Worm (Caenorhabditis elegans) whole organism, L3 larva: ENCODE measurements around the gene nlp-58.

Experiments used
- ZK546.5 ChIP-seq: sonication (generic microtip); optimal IDR thresholded peaks from 2 replicates; lab custom pipeline; 2017; ENCODE audit warnings: missing biosample characterization, missing genetic modification characterization
- ceh-82 ChIP-seq: fragments of 150-350 bp; optimal IDR thresholded peaks from 2 replicates; lab custom pipeline; 2014; ENCODE audit warnings: missing biosample characterization, missing genetic modification characterization
- egl-27 ChIP-seq: sonication (generic microtip); optimal IDR thresholded peaks from 4 replicates; lab custom pipeline; 2017; ENCODE audit warnings: missing biosample characterization, missing genetic modification reagents, missing genetic modification characterization
- mdl-1 ChIP-seq: fragments of 150-350 bp; optimal IDR thresholded peaks from 2 replicates; lab custom pipeline; 2014; ENCODE audit warnings: missing biosample characterization, missing genetic modification characterization
- nhr-12 ChIP-seq: fragments of 150-350 bp; optimal IDR thresholded peaks from 2 replicates; lab custom pipeline; 2014; ENCODE audit warnings: missing biosample characterization, missing genetic modification characterization
- nhr-237 ChIP-seq: fragments of 150-350 bp; optimal IDR thresholded peaks from 2 replicates; lab custom pipeline; 2014; ENCODE audit warnings: missing biosample characterization, missing genetic modification characterization
- pha-4 ChIP-seq: fragments of 150-350 bp; optimal IDR thresholded peaks from 2 replicates; lab custom pipeline; 2014; ENCODE audit warnings: missing biosample characterization, missing genetic modification reagents, missing genetic modification characterization
- skn-1 ChIP-seq: fragments of 150-350 bp; optimal IDR thresholded peaks from 2 replicates; lab custom pipeline; 2014; ENCODE audit warnings: missing biosample characterization, missing genetic modification characterization
- zag-1 ChIP-seq: fragments of 150-350 bp; optimal IDR thresholded peaks from 2 replicates; lab custom pipeline; 2014; ENCODE audit warnings: missing biosample characterization, missing genetic modification characterization
- ztf-11 ChIP-seq: fragments of 150-350 bp; optimal IDR thresholded peaks from 2 replicates; lab custom pipeline; 2014; ENCODE audit warnings: missing biosample characterization, missing genetic modification characterization

DNA sequence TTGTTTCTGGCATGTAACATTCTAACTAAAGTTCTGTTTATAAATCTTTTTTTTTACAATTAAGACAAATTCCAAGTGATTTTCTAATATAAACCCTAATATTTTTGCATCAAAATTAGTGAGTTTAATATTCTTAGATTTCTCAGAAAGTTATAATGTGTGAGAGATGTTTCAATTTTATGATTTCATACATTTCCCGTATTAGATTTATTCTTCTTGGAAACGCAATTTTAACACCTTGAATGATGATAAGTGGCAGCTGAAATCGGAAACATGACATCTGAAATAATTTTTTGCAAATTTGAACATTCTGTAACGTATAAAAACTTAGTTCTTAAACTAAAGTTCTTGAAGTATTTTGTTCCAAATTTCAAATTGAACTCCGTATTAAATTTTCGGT lies 47.6 kb downstream of the nlp-58 start:
- TF ChIP-seq nhr-12 (tag; lab: Kevin White, UChicago) (no peak), mdl-1 (tag; lab: Kevin White, UChicago) (no peak), pha-4 (no peak), ztf-11 (tag; lab: Kevin White, UChicago) (no peak), ceh-82 (tag; lab: Kevin White, UChicago) (no peak), skn-1 (tag; lab: Kevin White, UChicago) (no peak), zag-1 (tag; lab: Kevin White, UChicago) (no peak), nhr-237 (no peak), egl-27 (tag; lab: Kevin White, UChicago) (no peak), ZK546.5 (tag; lab: Kevin White, UChicago) (no peak)
